Fruit fly (Drosophila melanogaster) Kc167 (cell line): ENCODE results near the gene CG33116.

ENCODE experiments used
- Myc ChIP-seq: fragments of >200 bp; optimal IDR thresholded peaks from 2 replicates; lab custom pipeline; 2017; ENCODE audit warnings: missing external identifiers
- Sin3A ChIP-seq: fragments of >200 bp; optimal IDR thresholded peaks from 2 replicates; lab custom pipeline; 2018; ENCODE audit warnings: missing external identifiers
- h ChIP-seq: fragments of >200 bp; optimal IDR thresholded peaks from 3 replicates; lab custom pipeline; 2018; ENCODE audit warnings: missing external identifiers
- insv ChIP-seq: fragments of >200 bp; optimal IDR thresholded peaks from 3 replicates; lab custom pipeline; 2018; ENCODE audit warnings: missing external identifiers
- psq ChIP-seq: fragments of >200 bp; optimal IDR thresholded peaks from 2 replicates; lab custom pipeline; 2017; ENCODE audit warnings: missing external identifiers
- ttk ChIP-seq: sonication (Bioruptor generic); optimal IDR thresholded peaks from 2 replicates; lab custom pipeline; 2017; ENCODE audit warnings: missing external identifiers

- TF ChIP-seq h (lab: Kevin White, UChicago) (no peak), Myc (no peak), ttk (lab: Kevin White, UChicago) (no peak), insv (lab: Kevin White, UChicago) (no peak), psq (no peak), Sin3A (lab: Kevin White, UChicago) (no peak)
These were observed 32.1 kb downstream of the CG33116 start, which contains the start of gene CG13077 for dm6 chr2L:19565233-19565898.
